Worm (Caenorhabditis elegans) whole organism, mixed stage, embryonic: Measurements from ENCODE around the gene F01F1.3.

ENCODE experiments used
- bed-3 ChIP-seq: fragments of 200-800 bp; sonication (Bioruptor generic); optimal IDR thresholded peaks from 3 replicates; lab custom pipeline; 2018; ENCODE audit warnings: mild to moderate bottlenecking, missing genetic modification characterization, moderate library complexity, missing compliant biosample characterization
- ham-2 ChIP-seq: fragments of 200-800 bp; sonication (Bioruptor generic); optimal IDR thresholded peaks from 2 replicates; lab custom pipeline; 2018; ENCODE audit warnings: mild to moderate bottlenecking, missing genetic modification characterization, missing compliant biosample characterization
- nhr-28 ChIP-seq: fragments of 150-350 bp; optimal IDR thresholded peaks from 2 replicates; lab custom pipeline; 2014; ENCODE audit warnings: missing biosample characterization, missing genetic modification characterization
- snpc-4 ChIP-seq: fragments of 150-350 bp; optimal IDR thresholded peaks from 2 replicates; lab custom pipeline; 2014; ENCODE audit warnings: missing biosample characterization, missing genetic modification characterization
- unc-120 ChIP-seq: sonication (generic microtip); optimal IDR thresholded peaks from 2 replicates; lab custom pipeline; 2017; ENCODE audit warnings: missing genetic modification characterization, missing compliant biosample characterization; ENCODE audit not compliant: poor library complexity, severe bottlenecking
- unc-62 ChIP-seq: fragments of 150-350 bp; optimal IDR thresholded peaks from 2 replicates; lab custom pipeline; 2014; ENCODE audit warnings: missing biosample characterization, missing genetic modification reagents, missing genetic modification characterization

- TF ChIP-seq unc-120 (tag; lab: Kevin White, UChicago): no peak
- TF ChIP-seq unc-62: no peak
- no peak for TF ChIP-seq ham-2 (GFP tag; lab: Kevin White, UChicago)
- TF ChIP-seq bed-3: no peak
- TF ChIP-seq nhr-28: no peak
- no peak for TF ChIP-seq snpc-4 (tag; lab: Kevin White, UChicago)
Measured at ce11 chrIII:5900709-5901108, 29.0 kb downstream of the F01F1.3 start.
